Worm (Caenorhabditis elegans) whole organism, L1 larva: ENCODE measurements around the gene C01G10.1.
A peak's percentile ranks its signal among the peaks of the same experiment; 100 is the strongest.

ENCODE experiments used
- aly-2 ChIP-seq: fragments of 150-350 bp; optimal IDR thresholded peaks from 2 replicates; lab custom pipeline; 2014; ENCODE audit warnings: missing biosample characterization, missing genetic modification characterization
- elt-3 ChIP-seq, 6 experiments: fragments of 150-350 bp in 1 of 6; sonication (generic microtip); optimal IDR thresholded peaks; 2 replicates each; lab custom pipeline; 2017 to 2018; ENCODE audit warnings: missing biosample characterization in 6 of 6, missing genetic modification characterization in 6 of 6, inconsistent platforms in 1 of 6
- jun-1 ChIP-seq: fragments of 150-350 bp; optimal IDR thresholded peaks from 2 replicates; lab custom pipeline; 2014; ENCODE audit warnings: missing biosample characterization, missing genetic modification reagents, missing genetic modification characterization
- lin-35 ChIP-seq, 2 experiments: fragments of 150-350 bp; optimal IDR thresholded peaks; 2 replicates each; lab custom pipeline; 2014; ENCODE audit warnings: missing biosample characterization in 2 of 2, missing genetic modification characterization in 2 of 2, missing genetic modification reagents in 2 of 2
- nhr-11 ChIP-seq: fragments of 150-350 bp; optimal IDR thresholded peaks from 2 replicates; lab custom pipeline; 2014; ENCODE audit warnings: missing biosample characterization, missing genetic modification characterization
- nhr-12 ChIP-seq: sonication (generic microtip); optimal IDR thresholded peaks from 2 replicates; lab custom pipeline; 2017; ENCODE audit warnings: missing biosample characterization, missing genetic modification characterization
- nhr-237 ChIP-seq: fragments of 150-350 bp; optimal IDR thresholded peaks from 2 replicates; lab custom pipeline; 2014; ENCODE audit warnings: missing biosample characterization, missing genetic modification characterization
- unc-62 ChIP-seq: fragments of 150-350 bp; optimal IDR thresholded peaks from 2 replicates; lab custom pipeline; 2014; ENCODE audit warnings: missing biosample characterization, missing genetic modification reagents, missing genetic modification characterization

ce11 chrV:15059534-15059933, 40.0 kb upstream of the C01G10.1 start, which contains the start of the genes mcm-3 and C25D7.15:
- TF ChIP-seq nhr-237 (no peak), elt-3 (tag; optimal IDR thresholded peaks at IDR 0.05; lab: Kevin White, UChicago) (peak in 1 of 6 experiments; percentile 8), jun-1 (tag; lab: Kevin White, UChicago) (no peak), aly-2 (tag; lab: Kevin White, UChicago) (no peak), nhr-12 (tag; lab: Kevin White, UChicago) (no peak), unc-62 (GFP tag; lab: Kevin White, UChicago) (no peak), nhr-11 (tag; lab: Kevin White, UChicago) (no peak), lin-35 (GFP tag; optimal IDR thresholded peaks at IDR 0.05; lab: Kevin White, UChicago) (peak; percentile 71 to 90)
